Fruit fly (Drosophila melanogaster): ENCODE data around the gene Suv3.

The Suv3 gene

DNA sequence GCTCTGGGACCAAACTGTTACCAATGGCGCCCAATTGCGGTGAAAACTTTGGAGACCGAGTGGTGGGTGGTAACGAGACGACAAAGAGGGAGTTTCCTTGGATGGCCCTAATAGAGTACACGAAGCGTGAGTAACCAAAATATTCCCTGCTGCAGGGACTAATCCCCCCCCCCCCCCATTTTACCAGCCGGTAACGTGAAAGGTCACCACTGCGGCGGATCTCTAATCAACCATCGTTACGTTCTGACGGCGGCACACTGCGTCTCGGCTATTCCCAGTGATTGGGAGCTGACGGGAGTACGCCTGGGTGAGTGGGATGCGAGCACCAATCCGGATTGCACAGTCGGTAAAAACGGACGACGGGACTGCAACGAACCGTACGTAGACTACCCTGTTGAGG is 2.6 kb upstream of the Suv3 start:
- TF ChIP-seq svp (GFP tag) (peak; percentile 56), Sox102F (GFP tag; optimal IDR thresholded peaks at IDR 0.05) (no peak), achi (GFP tag; optimal IDR thresholded peaks at IDR 0.05) (no peak), Smox (GFP tag; optimal IDR thresholded peaks at IDR 0.05) (no peak), ss (GFP tag; optimal IDR thresholded peaks at IDR 0.05) (no peak), Eip75B (GFP tag; optimal IDR thresholded peaks at IDR 0.05) (no peak), CG8632 (GFP tag; optimal IDR thresholded peaks at IDR 0.05) (no peak)

DNA sequence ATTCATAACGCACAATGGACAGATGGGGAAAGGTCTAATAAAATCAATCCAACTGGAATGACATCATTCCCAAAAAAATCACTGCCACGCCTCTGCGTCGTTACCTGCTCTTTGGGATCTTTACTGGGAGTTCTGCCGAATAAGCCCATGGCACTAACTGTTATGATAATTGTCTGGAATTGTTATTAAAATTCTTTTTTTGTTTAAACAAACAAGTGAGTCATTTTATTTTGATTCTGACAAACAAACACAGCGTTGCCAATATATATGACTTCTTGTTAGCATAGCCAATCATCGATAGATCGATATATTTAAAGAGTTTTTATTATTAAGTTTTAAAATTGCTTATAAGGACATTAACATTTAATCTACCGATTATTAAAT is 680 bp upstream of the Suv3 start, which contains the start of gene Vps24:
Gene Vps24 (minus strand): TSS at position 265 of the 384 bp plus-strand sequence.
- TF ChIP-seq spab (GFP tag; optimal IDR thresholded peaks at IDR 0.05): no peak
- peak; percentile 35 for TF ChIP-seq vri (GFP tag; optimal IDR thresholded peaks at IDR 0.05)
- no peak for TF ChIP-seq CG31627 (GFP tag; optimal IDR thresholded peaks at IDR 0.05)
- no peak for TF ChIP-seq CG3919 (GFP tag; optimal IDR thresholded peaks at IDR 0.05)
- peak; percentile 80 for TF ChIP-seq fkh (GFP tag; optimal IDR thresholded peaks at IDR 0.05)
- TF ChIP-seq topi (GFP tag; optimal IDR thresholded peaks at IDR 0.05): no peak

DNA sequence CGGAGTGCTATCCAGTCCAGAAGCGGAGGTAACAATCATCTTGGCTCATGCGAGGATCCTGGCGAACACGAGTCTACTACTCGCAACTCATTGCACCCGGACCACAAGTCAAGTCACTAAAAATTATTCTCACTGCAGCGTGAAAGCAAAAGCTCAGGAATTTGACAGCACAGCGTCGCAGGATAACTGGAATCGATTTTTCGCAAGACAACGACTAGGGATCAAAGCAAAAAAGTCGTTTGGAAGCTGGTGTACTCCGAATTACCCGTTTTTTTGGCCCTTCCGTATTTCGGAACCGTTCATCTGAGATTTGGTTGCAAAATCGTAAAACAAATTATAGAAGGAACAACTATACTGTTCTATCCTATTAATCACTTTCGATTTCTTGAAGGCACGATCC is 7.2 kb downstream of the Suv3 start:
- TF ChIP-seq fkh (GFP tag; optimal IDR thresholded peaks at IDR 0.05): no peak
- no peak for TF ChIP-seq CG15336 (GFP tag; IDR thresholded peaks at IDR 0.05)
- TF ChIP-seq Blimp-1 (GFP tag; optimal IDR thresholded peaks at IDR 0.05): no peak

DNA sequence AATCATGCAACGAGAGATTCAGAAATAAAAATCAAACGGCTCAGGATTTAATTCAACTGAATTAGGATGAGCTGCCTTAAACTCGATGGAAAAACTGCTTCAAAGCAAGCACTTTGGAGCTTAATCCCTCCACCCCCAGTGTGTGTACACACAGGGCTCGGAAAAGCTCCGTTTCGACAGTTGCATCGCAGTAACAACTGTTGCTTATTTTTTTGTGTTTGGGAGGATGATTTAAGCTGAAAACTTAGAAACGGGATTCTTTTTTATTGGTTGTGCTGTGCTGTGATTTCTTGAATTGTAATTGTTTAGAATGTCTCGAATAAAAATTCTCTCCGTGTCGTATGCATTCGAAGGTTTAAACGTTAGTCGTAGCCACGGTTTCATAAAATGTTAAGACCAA is 7.6 kb downstream of the Suv3 start, which contains the start of gene Syt14:
Gene Syt14 (minus strand): TSS at position 71 of the 400 bp plus-strand sequence.
- TF ChIP-seq Lpt (GFP tag; optimal IDR thresholded peaks at IDR 0.05): no peak
- no peak for TF ChIP-seq CG15336 (GFP tag; IDR thresholded peaks at IDR 0.05)
- no peak for TF ChIP-seq salr (GFP tag; optimal IDR thresholded peaks at IDR 0.05)
- TF ChIP-seq fkh (GFP tag; optimal IDR thresholded peaks at IDR 0.05): no peak

DNA sequence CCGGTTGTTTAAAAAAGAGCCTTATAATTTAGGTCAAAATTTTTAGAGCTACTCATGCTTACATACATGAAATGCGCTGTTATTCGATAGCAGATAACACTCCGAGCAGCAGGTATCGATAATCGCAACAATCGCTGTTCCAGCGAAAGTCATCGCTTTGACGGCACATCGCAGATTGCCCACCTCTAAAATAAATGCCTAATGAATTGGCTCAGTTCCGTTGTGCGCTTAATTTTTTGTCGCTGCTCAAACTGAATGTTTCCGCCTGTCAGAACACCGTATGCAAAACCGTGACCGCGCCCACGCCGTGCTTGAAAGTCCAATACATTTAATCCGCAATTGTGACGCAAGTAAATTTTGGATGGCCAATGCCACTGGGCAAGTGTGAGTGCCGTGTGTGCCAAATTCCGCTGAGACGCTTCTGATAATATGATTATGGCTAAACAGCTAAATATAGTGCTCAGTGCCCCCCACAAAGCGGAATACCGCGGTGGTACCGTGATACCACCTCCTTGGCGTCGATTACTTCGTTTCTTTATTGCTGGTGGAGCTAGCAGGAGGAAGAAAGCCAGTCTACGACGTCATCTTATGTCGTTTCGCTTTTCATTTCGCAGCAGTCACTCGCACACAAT is 8.3 kb downstream of the Suv3 start, which contains the start of gene CG9795:
Gene CG9795 (plus strand): TSS at position 177 of the 632 bp plus-strand sequence.
- TF ChIP-seq CG3032 (tag; optimal IDR thresholded peaks at IDR 0.05): peak; percentile 18
- TF ChIP-seq CG8119 (GFP tag; IDR thresholded peaks at IDR 0.05): 0 out of 3 replicates have a peak, but pooled peaks have one; percentile 15
- TF ChIP-seq acj6 (GFP tag; optimal IDR thresholded peaks at IDR 0.05): peak; percentile 30
- TF ChIP-seq Ets96B (tag; optimal IDR thresholded peaks at IDR 0.05): peak; percentile 21
- peak; percentile 86 for TF ChIP-seq Eip78C (GFP tag)
- no peak for TF ChIP-seq ss (GFP tag; optimal IDR thresholded peaks at IDR 0.05)
- TF ChIP-seq CG6854 (GFP tag; optimal IDR thresholded peaks at IDR 0.05): peak; percentile 57
- peak; percentile 6 for TF ChIP-seq Ets21C (GFP tag; optimal IDR thresholded peaks at IDR 0.05)
- TF ChIP-seq lz (GFP tag; optimal IDR thresholded peaks at IDR 0.05): peak; percentile 46
- peak; percentile 49 for TF ChIP-seq esn (GFP tag; optimal IDR thresholded peaks at IDR 0.05)
- no peak for TF ChIP-seq Hr38 (GFP tag; optimal IDR thresholded peaks at IDR 0.05)
- no peak for TF ChIP-seq CG15336 (GFP tag; IDR thresholded peaks at IDR 0.05)
- TF ChIP-seq CG11762 (GFP tag; optimal IDR thresholded peaks at IDR 0.05; ENCODE audit: insufficient read depth): no peak
- TF ChIP-seq CG7368 (GFP tag; optimal IDR thresholded peaks at IDR 0.05): no peak
- TF ChIP-seq CG10669 (GFP tag; optimal IDR thresholded peaks at IDR 0.05): no peak
- peak; percentile 33 for TF ChIP-seq achi (GFP tag; optimal IDR thresholded peaks at IDR 0.05)
- TF ChIP-seq Sox14 (GFP tag; optimal IDR thresholded peaks at IDR 0.05): peak; percentile 55
- TF ChIP-seq Sox102F (GFP tag; optimal IDR thresholded peaks at IDR 0.05): no peak
- peak; percentile 7 for TF ChIP-seq cyc (GFP tag; optimal IDR thresholded peaks at IDR 0.05)
- TF ChIP-seq CG34406 (GFP tag; optimal IDR thresholded peaks at IDR 0.05): peak; percentile 26
- TF ChIP-seq CG31627 (GFP tag; optimal IDR thresholded peaks at IDR 0.05): peak; percentile 20
- peak; percentile 51 for TF ChIP-seq Eip75B (GFP tag; optimal IDR thresholded peaks at IDR 0.05)
- TF ChIP-seq CG6163 (GFP tag; IDR thresholded peaks at IDR 0.05): no peak
- no peak for TF ChIP-seq Hr4 (GFP tag; optimal IDR thresholded peaks at IDR 0.05)
- 0 out of 3 replicates have a peak, but pooled peaks have one; percentile 37 for TF ChIP-seq eg (GFP tag; IDR thresholded peaks at IDR 0.05)

All from whole organism, prepupa.